Worm (Caenorhabditis elegans) whole organism, L2 larva: ENCODE data around the gene T28F3.5.

ENCODE experiments used
- aly-2 ChIP-seq: fragments of 150-350 bp; optimal IDR thresholded peaks from 2 replicates; lab custom pipeline; 2014; ENCODE audit warnings: missing biosample characterization, missing genetic modification characterization
- snpc-4 ChIP-seq: fragments of 150-350 bp; optimal IDR thresholded peaks from 2 replicates; lab custom pipeline; 2014; ENCODE audit warnings: missing biosample characterization, missing genetic modification characterization

- TF ChIP-seq aly-2 (tag; lab: Kevin White, UChicago) (no peak), snpc-4 (tag; lab: Kevin White, UChicago) (no peak)
These were observed 39.6 kb upstream of the T28F3.5 start, which contains the start of gene gtf-2E1 for ce11 chrIV:17255001-17255400.
